Worm (Caenorhabditis elegans) whole organism, L1 larva: ENCODE measurements around the gene srd-34.
A peak's percentile ranks its signal among the peaks of the same experiment; 100 is the strongest.

Source experiments
- C16A3.4 ChIP-seq: fragments of 150-350 bp; optimal IDR thresholded peaks from 2 replicates; lab custom pipeline; 2014; ENCODE audit warnings: missing biosample characterization, missing genetic modification characterization
- C34B4.2 ChIP-seq: sonication (generic microtip); optimal IDR thresholded peaks from 2 replicates; lab custom pipeline; 2017; ENCODE audit warnings: mild to moderate bottlenecking, missing genetic modification characterization, missing compliant biosample characterization
- F16B12.6 ChIP-seq: fragments of 150-350 bp; optimal IDR thresholded peaks from 2 replicates; lab custom pipeline; 2014; ENCODE audit warnings: missing biosample characterization, missing genetic modification characterization
- Y116A8C.19 ChIP-seq: sonication (generic microtip); optimal IDR thresholded peaks from 2 replicates; lab custom pipeline; 2016; ENCODE audit warnings: missing compliant biosample characterization, missing genetic modification characterization, borderline replicate concordance
- aha-1 ChIP-seq: fragments of 150-350 bp; optimal IDR thresholded peaks from 2 replicates; lab custom pipeline; 2014; ENCODE audit warnings: missing biosample characterization, missing genetic modification characterization
- alr-1 ChIP-seq: fragments of 200-800 bp; sonication (Bioruptor generic); optimal IDR thresholded peaks from 2 replicates; lab custom pipeline; 2018; ENCODE audit warnings: borderline replicate concordance, mild to moderate bottlenecking, missing genetic modification characterization, missing compliant biosample characterization
- ama-1 ChIP-seq: fragments of 150-350 bp; optimal IDR thresholded peaks from 2 replicates; lab custom pipeline; 2014
- blmp-1 ChIP-seq: fragments of 150-350 bp; optimal IDR thresholded peaks from 2 replicates; lab custom pipeline; 2014; ENCODE audit warnings: missing biosample characterization, missing genetic modification characterization
- ceh-82 ChIP-seq, 3 experiments: fragments of 150-350 bp in 1 of 3; sonication (generic microtip) in 2 of 3; optimal IDR thresholded peaks; 2 replicates each; lab custom pipeline; 2014 to 2017; ENCODE audit warnings: missing biosample characterization in 3 of 3, missing genetic modification characterization in 3 of 3
- ceh-88 ChIP-seq: fragments of 200-800 bp; sonication (Bioruptor generic); IDR thresholded peaks from 2 replicates; pipeline ENCODE4 v1.3.6; 2022; ENCODE audit warnings: missing genetic modification characterization, missing compliant biosample characterization
- ceh-90 ChIP-seq: sonication (generic microtip); optimal IDR thresholded peaks from 2 replicates; lab custom pipeline; 2016; ENCODE audit warnings: missing genetic modification characterization, missing compliant biosample characterization
- dpl-1 ChIP-seq, 3 experiments: fragments of 150-350 bp in 2 of 3; sonication (generic microtip) in 1 of 3; optimal IDR thresholded peaks; 2 replicates each; lab custom pipeline; 2014 to 2017; ENCODE audit warnings: missing biosample characterization in 3 of 3, missing genetic modification characterization in 3 of 3, missing genetic modification reagents in 3 of 3
- efl-3 ChIP-seq: fragments of 200-800 bp; sonication (Bioruptor generic); optimal IDR thresholded peaks from 2 replicates; lab custom pipeline; 2018; ENCODE audit warnings: mild to moderate bottlenecking, missing genetic modification characterization, missing compliant biosample characterization
- egl-27 ChIP-seq, 2 experiments: fragments of 150-350 bp in 1 of 2; sonication (generic microtip); optimal IDR thresholded peaks; 3 replicates each; lab custom pipeline; 2017 to 2018; ENCODE audit warnings: missing biosample characterization in 2 of 2, missing genetic modification characterization in 2 of 2, missing genetic modification reagents in 2 of 2
- elt-2 ChIP-seq: sonication (generic microtip); optimal IDR thresholded peaks from 2 replicates; lab custom pipeline; 2016; ENCODE audit warnings: missing genetic modification characterization, mild to moderate bottlenecking, inconsistent platforms, missing compliant biosample characterization, missing genetic modification reagents
- elt-3 ChIP-seq, 6 experiments: fragments of 150-350 bp in 1 of 6; sonication (generic microtip); optimal IDR thresholded peaks; 2 replicates each; lab custom pipeline; 2017 to 2018; ENCODE audit warnings: missing biosample characterization in 6 of 6, missing genetic modification characterization in 6 of 6, inconsistent platforms in 1 of 6
- fkh-10 ChIP-seq: sonication (generic microtip); optimal IDR thresholded peaks from 2 replicates; lab custom pipeline; 2017; ENCODE audit warnings: missing biosample characterization, missing genetic modification reagents, missing genetic modification characterization
- grh-1 ChIP-seq: fragments of 200-800 bp; sonication (Bioruptor generic); IDR thresholded peaks from 2 replicates; pipeline ENCODE4 v1.3.6; 2022; ENCODE audit warnings: missing genetic modification reagents, missing genetic modification characterization, missing compliant biosample characterization
- hlh-4 ChIP-seq: sonication (generic microtip); optimal IDR thresholded peaks from 2 replicates; lab custom pipeline; 2016; ENCODE audit warnings: mild to moderate bottlenecking, missing genetic modification characterization, missing compliant biosample characterization
- hpl-2 ChIP-seq: fragments of 150-350 bp; optimal IDR thresholded peaks from 2 replicates; lab custom pipeline; 2014; ENCODE audit warnings: missing biosample characterization, missing genetic modification reagents, missing genetic modification characterization
- isw-1 ChIP-seq: fragments of 200-800 bp; sonication (Bioruptor generic); IDR thresholded peaks from 2 replicates; pipeline ENCODE4 v1.3.6; 2022; ENCODE audit warnings: missing genetic modification characterization, missing compliant biosample characterization
- lin-14 ChIP-seq: fragments of 200-800 bp; sonication (Bioruptor generic); optimal IDR thresholded peaks from 2 replicates; lab custom pipeline; 2018; ENCODE audit warnings: mild to moderate bottlenecking, missing genetic modification characterization, moderate library complexity, missing compliant biosample characterization
- lin-15B ChIP-seq: fragments of 150-350 bp; sonication (generic microtip); optimal IDR thresholded peaks from 3 replicates; lab custom pipeline; 2014; ENCODE audit warnings: missing biosample characterization, missing genetic modification characterization
- lin-35 ChIP-seq, 2 experiments: fragments of 150-350 bp; optimal IDR thresholded peaks; 2 replicates each; lab custom pipeline; 2014; ENCODE audit warnings: missing biosample characterization in 2 of 2, missing genetic modification characterization in 2 of 2, missing genetic modification reagents in 2 of 2
- lir-3 ChIP-seq: sonication (generic microtip); optimal IDR thresholded peaks from 2 replicates; lab custom pipeline; 2016; ENCODE audit warnings: mild to moderate bottlenecking, missing genetic modification characterization, moderate library complexity, missing compliant biosample characterization; ENCODE audit not compliant: poor library complexity
- lsy-2 ChIP-seq, 2 experiments: fragments of 150-350 bp; optimal IDR thresholded peaks; 2 replicates each; lab custom pipeline; 2014; ENCODE audit warnings: missing biosample characterization in 2 of 2, missing genetic modification characterization in 2 of 2
- mef-2 ChIP-seq: fragments of 150-350 bp; optimal IDR thresholded peaks from 2 replicates; lab custom pipeline; 2014; ENCODE audit warnings: missing biosample characterization, missing genetic modification characterization
- mep-1 ChIP-seq: fragments of 150-350 bp; optimal IDR thresholded peaks from 2 replicates; lab custom pipeline; 2014; ENCODE audit warnings: missing biosample characterization, missing genetic modification characterization
- nhr-11 ChIP-seq: fragments of 150-350 bp; optimal IDR thresholded peaks from 2 replicates; lab custom pipeline; 2014; ENCODE audit warnings: missing biosample characterization, missing genetic modification characterization
- nhr-12 ChIP-seq: sonication (generic microtip); optimal IDR thresholded peaks from 2 replicates; lab custom pipeline; 2017; ENCODE audit warnings: missing biosample characterization, missing genetic modification characterization
- nhr-19 ChIP-seq: fragments of 200-800 bp; sonication (Bioruptor generic); conservative IDR thresholded peaks from 2 replicates; pipeline ENCODE4 v1.3.6; 2022; ENCODE audit warnings: missing genetic modification characterization, missing compliant biosample characterization
- nhr-20 ChIP-seq: sonication (generic microtip); optimal IDR thresholded peaks from 2 replicates; lab custom pipeline; 2016; ENCODE audit warnings: mild to moderate bottlenecking, missing genetic modification characterization, missing compliant biosample characterization
- nhr-237 ChIP-seq: fragments of 150-350 bp; optimal IDR thresholded peaks from 2 replicates; lab custom pipeline; 2014; ENCODE audit warnings: missing biosample characterization, missing genetic modification characterization
- nhr-71 ChIP-seq: sonication (generic microtip); optimal IDR thresholded peaks from 2 replicates; lab custom pipeline; 2016; ENCODE audit warnings: mild to moderate bottlenecking, missing genetic modification characterization, moderate library complexity, missing compliant biosample characterization
- nhr-84 ChIP-seq: sonication (generic microtip); optimal IDR thresholded peaks from 2 replicates; lab custom pipeline; 2017; ENCODE audit warnings: missing biosample characterization, missing genetic modification characterization
- nhr-85 ChIP-seq: sonication (generic microtip); peaks from one replicate; lab custom pipeline; 2016; ENCODE audit warnings: missing genetic modification characterization, inconsistent platforms, missing compliant biosample characterization
- pax-3 ChIP-seq: fragments of 200-800 bp; sonication (Bioruptor generic); optimal IDR thresholded peaks from 2 replicates; lab custom pipeline; 2018; ENCODE audit warnings: mild to moderate bottlenecking, missing genetic modification characterization, moderate library complexity, missing compliant biosample characterization
- pqm-1 ChIP-seq: sonication (generic microtip); optimal IDR thresholded peaks from 3 replicates; lab custom pipeline; 2017; ENCODE audit warnings: missing biosample characterization, missing genetic modification characterization
- rnt-1 ChIP-seq: sonication (generic microtip); optimal IDR thresholded peaks from 2 replicates; lab custom pipeline; 2016; ENCODE audit warnings: mild to moderate bottlenecking, missing genetic modification characterization, moderate library complexity, missing compliant biosample characterization
- skn-1 ChIP-seq: fragments of 150-350 bp; optimal IDR thresholded peaks from 2 replicates; lab custom pipeline; 2014; ENCODE audit warnings: missing biosample characterization, missing genetic modification characterization
- sox-4 ChIP-seq: sonication (generic microtip); optimal IDR thresholded peaks from 2 replicates; lab custom pipeline; 2016; ENCODE audit warnings: missing genetic modification characterization, missing compliant biosample characterization
- sptf-1 ChIP-seq: fragments of 150-350 bp; optimal IDR thresholded peaks from 2 replicates; lab custom pipeline; 2014; ENCODE audit warnings: missing biosample characterization, missing genetic modification characterization
- sup-37 ChIP-seq: fragments of 200-800 bp; sonication (Bioruptor generic); optimal IDR thresholded peaks from 2 replicates; lab custom pipeline; 2018; ENCODE audit warnings: mild to moderate bottlenecking, missing genetic modification characterization, missing compliant biosample characterization
- unc-30 ChIP-seq: sonication (generic microtip); optimal IDR thresholded peaks from 2 replicates; lab custom pipeline; 2017; ENCODE audit warnings: missing biosample characterization, missing genetic modification characterization
- unc-86 ChIP-seq: sonication (generic microtip); optimal IDR thresholded peaks from 2 replicates; lab custom pipeline; 2016; ENCODE audit warnings: missing genetic modification characterization, missing compliant biosample characterization
- unc-98 ChIP-seq: fragments of 200-800 bp; sonication (Bioruptor generic); IDR thresholded peaks from 2 replicates; pipeline ENCODE4 v1.3.6; 2022; ENCODE audit warnings: missing genetic modification characterization, missing compliant biosample characterization
- vab-15 ChIP-seq: sonication (generic microtip); optimal IDR thresholded peaks from 2 replicates; lab custom pipeline; 2017; ENCODE audit warnings: missing genotype, mild to moderate bottlenecking, missing genetic modification characterization, missing compliant biosample characterization

Gene srd-34

DNA sequence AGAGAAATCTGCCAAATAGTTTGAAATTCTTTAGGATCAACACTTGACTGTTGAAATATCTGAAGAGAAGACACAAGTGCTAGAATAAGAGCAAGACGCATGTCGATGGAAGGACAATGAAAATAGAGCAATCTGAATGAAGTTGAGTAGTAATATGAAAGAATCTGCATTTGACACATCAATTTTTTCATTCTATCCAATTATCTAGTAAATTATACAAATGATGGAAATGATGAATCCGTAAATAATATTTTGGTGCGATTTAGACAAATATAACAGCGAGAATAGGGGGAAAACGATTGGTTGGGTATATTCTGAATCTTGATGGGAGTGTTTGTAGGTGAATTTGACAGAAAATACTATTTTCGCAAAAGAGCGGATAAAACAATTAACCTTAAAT is 16.2 kb downstream of the srd-34 start, which contains the start of gene txt-10:
Gene txt-10, minus strand, starts transcription at position 101 of the 400 bp plus-strand sequence.
- no peak for TF ChIP-seq C16A3.4
- no peak for TF ChIP-seq unc-30 (tag; lab: Kevin White, UChicago)
- no peak for TF ChIP-seq C34B4.2 (tag; lab: Kevin White, UChicago)
- no peak for TF ChIP-seq isw-1 (GFP tag; lab: Robert Waterston, UW)
- no peak for TF ChIP-seq rnt-1 (tag; lab: Kevin White, UChicago)
- TF ChIP-seq pqm-1 = no peak
- TF ChIP-seq pax-3 = no peak
- no peak for TF ChIP-seq Y116A8C.19 (tag; lab: Kevin White, UChicago)
- TF ChIP-seq unc-98 (GFP tag; lab: Robert Waterston, UW) = no peak
- no peak for TF ChIP-seq sptf-1 (tag; lab: Kevin White, UChicago)
- no peak for TF ChIP-seq elt-3 (tag; optimal IDR thresholded peaks at IDR 0.05; lab: Kevin White, UChicago)
- no peak for TF ChIP-seq lir-3 (tag; lab: Kevin White, UChicago)
- no peak for TF ChIP-seq ceh-82 (tag; optimal IDR thresholded peaks at IDR 0.05; lab: Kevin White, UChicago)
- no peak for TF ChIP-seq grh-1 (GFP tag; lab: Robert Waterston, UW)
- TF ChIP-seq efl-3 = no peak
- TF ChIP-seq nhr-12 (tag; lab: Kevin White, UChicago) = no peak
- no peak for TF ChIP-seq nhr-11 (tag; lab: Kevin White, UChicago)
- no peak for TF ChIP-seq egl-27 (tag; optimal IDR thresholded peaks at IDR 0.05; lab: Kevin White, UChicago)
- TF ChIP-seq sup-37 = no peak

DNA sequence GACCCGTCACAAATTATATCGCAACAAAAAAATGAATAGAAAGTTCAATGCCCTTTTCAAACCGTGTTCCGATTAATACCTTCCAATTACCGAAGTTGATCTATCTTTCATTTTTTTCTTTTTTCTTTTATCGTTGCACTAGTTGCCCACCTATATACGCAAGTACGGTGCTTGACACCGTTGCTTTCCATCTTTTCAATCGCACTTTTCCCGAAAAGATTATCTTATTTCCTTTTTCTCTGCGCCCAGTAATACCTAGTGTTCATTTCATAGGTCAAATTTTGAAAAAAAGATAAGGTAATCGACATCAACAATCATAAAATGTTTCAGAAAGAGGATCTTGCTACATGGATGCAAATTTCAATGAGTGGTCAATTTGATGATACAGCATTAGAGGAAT is 19.3 kb downstream of the srd-34 start:
- TF ChIP-seq lin-15B (tag; lab: Kevin White, UChicago) (no peak), blmp-1 (tag; lab: Kevin White, UChicago) (peak; percentile 93), nhr-11 (tag; lab: Kevin White, UChicago) (no peak)

DNA sequence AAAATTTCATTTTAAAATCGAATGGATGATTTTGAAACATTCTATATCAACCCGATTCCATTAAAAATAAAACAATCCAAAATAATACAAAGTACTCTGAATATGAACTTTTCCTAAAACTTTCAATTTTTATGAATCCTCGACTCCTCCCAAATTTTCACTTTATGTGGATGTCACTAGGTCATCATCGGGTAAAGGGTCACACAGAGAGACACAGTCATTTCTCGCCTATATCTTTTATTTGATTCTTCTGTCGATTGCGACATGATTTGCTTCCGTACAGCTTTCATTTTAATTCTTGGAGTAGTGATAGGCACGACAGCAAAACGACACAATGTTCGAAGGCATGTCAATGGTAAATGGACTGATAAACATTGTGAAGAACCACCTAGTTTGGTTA is 20.4 kb downstream of the srd-34 start, which contains the start of gene F25D1.3:
Gene F25D1.3, plus strand, starts transcription at position 225 of the 400 bp plus-strand sequence.
- no peak for TF ChIP-seq hlh-4
- peak; percentile 96 for TF ChIP-seq blmp-1 (tag; lab: Kevin White, UChicago)

DNA sequence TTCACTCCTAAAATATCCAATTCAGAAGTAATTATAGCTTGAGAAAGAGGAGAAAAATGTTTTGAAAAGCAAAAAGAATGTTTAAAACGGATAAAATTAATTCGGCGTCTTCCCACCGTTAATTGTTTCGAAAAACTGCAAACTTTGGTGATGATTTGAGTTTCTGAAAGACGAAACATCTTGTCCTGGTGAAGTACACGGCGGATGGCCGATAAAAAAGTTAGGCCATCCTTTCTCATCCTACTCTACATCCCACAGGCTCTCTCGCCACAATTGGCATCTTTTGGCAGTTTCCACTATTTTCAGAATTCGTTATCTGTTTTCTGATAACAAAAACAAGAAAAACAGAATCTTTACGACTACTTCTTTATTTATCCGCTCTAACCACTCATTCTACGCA is 23.0 kb downstream of the srd-34 start, which contains the start of the genes C35A5.8 and hda-11:
Gene C35A5.8, minus strand, starts transcription at position 7 of the 400 bp plus-strand sequence.
Gene hda-11, plus strand, starts transcription at position 283 of the 400 bp plus-strand sequence.
- no peak for TF ChIP-seq hpl-2 (GFP tag; lab: Kevin White, UChicago)
- no peak for TF ChIP-seq nhr-237 (tag; lab: Kevin White, UChicago)
- TF ChIP-seq ceh-88 (GFP tag; lab: Robert Waterston, UW) = no peak
- TF ChIP-seq dpl-1 (GFP tag; optimal IDR thresholded peaks at IDR 0.05; lab: Kevin White, UChicago) = peak; percentile 64 to 75 (median 71)
- TF ChIP-seq lin-14 (GFP tag; lab: Kevin White, UChicago) = peak; percentile 74
- no peak for TF ChIP-seq fkh-10 (GFP tag; lab: Kevin White, UChicago)
- no peak for TF ChIP-seq aha-1
- TF ChIP-seq nhr-11 (tag; lab: Kevin White, UChicago) = no peak
- no peak for TF ChIP-seq alr-1 (tag; lab: Kevin White, UChicago)
- peak; percentile 94 for TF ChIP-seq ceh-90
- TF ChIP-seq mef-2 (tag; lab: Kevin White, UChicago) = no peak
- TF ChIP-seq nhr-85 = peak; percentile 92
- TF ChIP-seq nhr-84 (tag; lab: Kevin White, UChicago) = no peak
- peak; percentile 88 for TF ChIP-seq nhr-71
- TF ChIP-seq blmp-1 (tag; lab: Kevin White, UChicago) = peak; percentile 46
- no peak for TF ChIP-seq vab-15
- TF ChIP-seq elt-2 (tag; lab: Kevin White, UChicago) = peak; percentile 79
- TF ChIP-seq efl-3 = peak; percentile 41
- no peak for TF ChIP-seq ama-1
- no peak for TF ChIP-seq F16B12.6 (tag; lab: Kevin White, UChicago)
- TF ChIP-seq mep-1 (tag; lab: Kevin White, UChicago) = peak; percentile 74
- peak; percentile 82 for TF ChIP-seq nhr-19 (GFP tag; lab: Robert Waterston, UW)
- peak; percentile 82 for TF ChIP-seq nhr-20 (tag; lab: Kevin White, UChicago)
- peak; percentile 71 to 74 for TF ChIP-seq lin-35 (GFP tag; optimal IDR thresholded peaks at IDR 0.05; lab: Kevin White, UChicago)
- TF ChIP-seq lsy-2 (tag; optimal IDR thresholded peaks at IDR 0.05; lab: Kevin White, UChicago) = peak; percentile 54 to 61
- peak; percentile 65 for TF ChIP-seq Y116A8C.19 (tag; lab: Kevin White, UChicago)
- peak; percentile 89 for TF ChIP-seq sox-4 (tag; lab: Kevin White, UChicago)
- peak; percentile 52 for TF ChIP-seq skn-1
- TF ChIP-seq unc-86 (tag; lab: Kevin White, UChicago) = peak; percentile 59
- TF ChIP-seq rnt-1 (tag; lab: Kevin White, UChicago) = peak; percentile 99
